Worm (Caenorhabditis elegans) whole organism, late embryonic: ENCODE data around the gene hrpu-2.

ENCODE experiments used
- dmd-4 ChIP-seq: sonication (generic microtip); optimal IDR thresholded peaks from 2 replicates; lab custom pipeline; 2016; ENCODE audit warnings: borderline replicate concordance, missing genetic modification characterization, missing compliant biosample characterization
- fkh-10 ChIP-seq: fragments of 150-350 bp; optimal IDR thresholded peaks from 2 replicates; lab custom pipeline; 2014; ENCODE audit warnings: missing biosample characterization, missing genetic modification reagents, missing genetic modification characterization
- pha-2 ChIP-seq: sonication (generic microtip); optimal IDR thresholded peaks from 2 replicates; lab custom pipeline; 2017; ENCODE audit warnings: mild to moderate bottlenecking, missing genetic modification characterization, missing compliant biosample characterization
- syd-9 ChIP-seq: sonication (generic microtip); optimal IDR thresholded peaks from 2 replicates; lab custom pipeline; 2016; ENCODE audit warnings: mild to moderate bottlenecking, missing genetic modification characterization, moderate library complexity, missing compliant biosample characterization

- TF ChIP-seq fkh-10 (GFP tag; lab: Kevin White, UChicago) (no peak), dmd-4 (tag; lab: Kevin White, UChicago) (no peak), syd-9 (tag; lab: Kevin White, UChicago) (no peak), pha-2 (no peak)
Observed at ce11 chrIV:2168514-2168913, 9.2 kb upstream of the hrpu-2 start, which contains the start of gene C54E4.4.
